Worm (Caenorhabditis elegans) whole organism, L3 larva: ENCODE data around the gene clec-39.

Experiments
- R02D3.7 ChIP-seq: fragments of 150-350 bp; optimal IDR thresholded peaks from 2 replicates; lab custom pipeline; 2014; ENCODE audit warnings: missing biosample characterization, missing genetic modification characterization
- ZK546.5 ChIP-seq: sonication (generic microtip); optimal IDR thresholded peaks from 2 replicates; lab custom pipeline; 2017; ENCODE audit warnings: missing biosample characterization, missing genetic modification characterization
- aly-2 ChIP-seq: fragments of 150-350 bp; optimal IDR thresholded peaks from 2 replicates; lab custom pipeline; 2014; ENCODE audit warnings: missing biosample characterization, missing genetic modification characterization
- ceh-16 ChIP-seq: sonication (generic microtip); optimal IDR thresholded peaks from 2 replicates; lab custom pipeline; 2017; ENCODE audit warnings: missing biosample characterization, missing genetic modification characterization
- ceh-28 ChIP-seq: fragments of 150-350 bp; optimal IDR thresholded peaks from 2 replicates; lab custom pipeline; 2014; ENCODE audit warnings: missing biosample characterization, missing genetic modification reagents, missing genetic modification characterization
- daf-12 ChIP-seq: fragments of 150-350 bp; optimal IDR thresholded peaks from 2 replicates; lab custom pipeline; 2014; ENCODE audit warnings: missing biosample characterization, missing genetic modification reagents, missing genetic modification characterization
- egl-27 ChIP-seq: sonication (generic microtip); optimal IDR thresholded peaks from 4 replicates; lab custom pipeline; 2017; ENCODE audit warnings: missing biosample characterization, missing genetic modification reagents, missing genetic modification characterization
- egl-5 ChIP-seq: fragments of 150-350 bp; optimal IDR thresholded peaks from 2 replicates; lab custom pipeline; 2017; ENCODE audit warnings: missing biosample characterization, missing genetic modification reagents, missing genetic modification characterization, inconsistent platforms
- elt-1 ChIP-seq: fragments of 150-350 bp; optimal IDR thresholded peaks from 2 replicates; lab custom pipeline; 2014; ENCODE audit warnings: missing biosample characterization, missing genetic modification characterization
- elt-2 ChIP-seq: sonication (generic microtip); optimal IDR thresholded peaks from 2 replicates; lab custom pipeline; 2016; ENCODE audit warnings: missing genetic modification reagents, mild to moderate bottlenecking, missing genetic modification characterization, missing compliant biosample characterization
- elt-3 ChIP-seq, 3 experiments: fragments of 150-350 bp in 1 of 3; sonication (generic microtip) in 2 of 3; optimal IDR thresholded peaks; 2 replicates in 2 of 3; 4 replicates in 1 of 3; lab custom pipeline; 2014 to 2017; ENCODE audit warnings: missing biosample characterization in 3 of 3, missing genetic modification characterization in 3 of 3
- fkh-10 ChIP-seq: sonication (generic microtip); optimal IDR thresholded peaks from 2 replicates; lab custom pipeline; 2017; ENCODE audit warnings: missing biosample characterization, missing genetic modification reagents, missing genetic modification characterization
- fos-1 ChIP-seq: fragments of 150-350 bp; optimal IDR thresholded peaks from 2 replicates; lab custom pipeline; 2014; ENCODE audit warnings: missing biosample characterization, missing genetic modification characterization
- hmg-11 ChIP-seq: sonication (generic microtip); optimal IDR thresholded peaks from 2 replicates; lab custom pipeline; 2016; ENCODE audit warnings: missing genetic modification characterization, missing compliant biosample characterization
- jun-1 ChIP-seq: fragments of 150-350 bp; optimal IDR thresholded peaks from 2 replicates; lab custom pipeline; 2014; ENCODE audit warnings: missing biosample characterization, missing genetic modification reagents, missing genetic modification characterization
- lin-15B ChIP-seq: fragments of 150-350 bp; optimal IDR thresholded peaks from 2 replicates; lab custom pipeline; 2014; ENCODE audit warnings: missing biosample characterization, missing genetic modification characterization
- lin-39 ChIP-seq: fragments of 150-350 bp; optimal IDR thresholded peaks from 2 replicates; lab custom pipeline; 2018; ENCODE audit warnings: missing biosample characterization, missing genetic modification reagents, missing genetic modification characterization
- lsy-12 ChIP-seq: sonication (generic microtip); optimal IDR thresholded peaks from 2 replicates; lab custom pipeline; 2016; ENCODE audit warnings: mild to moderate bottlenecking, missing genetic modification characterization, missing compliant biosample characterization
- mdl-1 ChIP-seq: fragments of 150-350 bp; optimal IDR thresholded peaks from 2 replicates; lab custom pipeline; 2014; ENCODE audit warnings: missing biosample characterization, missing genetic modification characterization
- mml-1 ChIP-seq: fragments of 150-350 bp; sonication (generic microtip); optimal IDR thresholded peaks from 3 replicates; lab custom pipeline; 2014; ENCODE audit warnings: missing biosample characterization, missing genetic modification characterization
- nfya-1 ChIP-seq: sonication (generic microtip); optimal IDR thresholded peaks from 2 replicates; lab custom pipeline; 2017; ENCODE audit warnings: missing genetic modification characterization, mild to moderate bottlenecking, missing compliant biosample characterization, antibody characterized with exemption, moderate library complexity; ENCODE audit not compliant: insufficient read depth
- nhr-11 ChIP-seq: fragments of 150-350 bp; optimal IDR thresholded peaks from 2 replicates; lab custom pipeline; 2014; ENCODE audit warnings: missing biosample characterization, missing genetic modification characterization
- nhr-12 ChIP-seq: fragments of 150-350 bp; optimal IDR thresholded peaks from 2 replicates; lab custom pipeline; 2014; ENCODE audit warnings: missing biosample characterization, missing genetic modification characterization
- nhr-23 ChIP-seq: fragments of 150-350 bp; optimal IDR thresholded peaks from 2 replicates; lab custom pipeline; 2014; ENCODE audit warnings: missing biosample characterization, missing genetic modification reagents, missing genetic modification characterization
- nhr-237 ChIP-seq: fragments of 150-350 bp; optimal IDR thresholded peaks from 2 replicates; lab custom pipeline; 2014; ENCODE audit warnings: missing biosample characterization, missing genetic modification characterization
- nhr-25 ChIP-seq: sonication (generic microtip); optimal IDR thresholded peaks from 2 replicates; lab custom pipeline; 2017; ENCODE audit warnings: missing biosample characterization, missing genetic modification characterization
- nhr-43 ChIP-seq: sonication (generic microtip); optimal IDR thresholded peaks from 2 replicates; lab custom pipeline; 2016; ENCODE audit warnings: mild to moderate bottlenecking, missing genetic modification characterization, missing compliant biosample characterization; ENCODE audit not compliant: poor library complexity, severe bottlenecking
- nhr-77 ChIP-seq: fragments of 150-350 bp; optimal IDR thresholded peaks from 2 replicates; lab custom pipeline; 2014; ENCODE audit warnings: missing biosample characterization, missing genetic modification characterization
- skn-1 ChIP-seq: fragments of 150-350 bp; optimal IDR thresholded peaks from 2 replicates; lab custom pipeline; 2014; ENCODE audit warnings: missing biosample characterization, missing genetic modification characterization
- snpc-4 ChIP-seq: fragments of 150-350 bp; optimal IDR thresholded peaks from 2 replicates; lab custom pipeline; 2014; ENCODE audit warnings: missing biosample characterization, missing genetic modification characterization
- tbx-2 ChIP-seq: sonication (generic microtip); optimal IDR thresholded peaks from 2 replicates; lab custom pipeline; 2016; ENCODE audit warnings: mild to moderate bottlenecking, missing genetic modification characterization, missing compliant biosample characterization
- unc-39 ChIP-seq: sonication (generic microtip); optimal IDR thresholded peaks from 4 replicates; lab custom pipeline; 2017; ENCODE audit warnings: missing biosample characterization, missing genetic modification characterization
- unc-62 ChIP-seq: fragments of 150-350 bp; sonication (generic microtip); optimal IDR thresholded peaks from 4 replicates; lab custom pipeline; 2014; ENCODE audit warnings: missing biosample characterization, missing genetic modification reagents, missing genetic modification characterization
- zag-1 ChIP-seq: fragments of 150-350 bp; optimal IDR thresholded peaks from 2 replicates; lab custom pipeline; 2014; ENCODE audit warnings: missing biosample characterization, missing genetic modification characterization
- ztf-11 ChIP-seq: fragments of 150-350 bp; optimal IDR thresholded peaks from 2 replicates; lab custom pipeline; 2014; ENCODE audit warnings: missing biosample characterization, missing genetic modification characterization
- ztf-4 ChIP-seq: fragments of 150-350 bp; optimal IDR thresholded peaks from 2 replicates; lab custom pipeline; 2014; ENCODE audit warnings: missing biosample characterization, missing genetic modification characterization

The clec-39 gene

ce11 chrV:16739100-16739499, at the start of gene clec-39, which contains the start of gene clec-29:
TSS of gene clec-39 (plus strand) at chrV:16739268.
TSS of gene clec-29 (minus strand) at chrV:16739200.
- TF ChIP-seq nfya-1 (tag; lab: Kevin White, UChicago): no peak
- no peak for TF ChIP-seq daf-12
- no peak for TF ChIP-seq elt-2 (tag; lab: Kevin White, UChicago)
- no peak for TF ChIP-seq R02D3.7 (tag; lab: Kevin White, UChicago)

ce11 chrV:16692988-16693387, 46.1 kb upstream of the clec-39 start:
- TF ChIP-seq nhr-11 (tag; lab: Kevin White, UChicago) (no peak), mdl-1 (tag; lab: Kevin White, UChicago) (no peak), unc-39 (tag; lab: Kevin White, UChicago) (no peak), nhr-77 (tag; lab: Kevin White, UChicago) (no peak), egl-5 (tag; lab: Kevin White, UChicago) (no peak), fkh-10 (GFP tag; lab: Kevin White, UChicago) (no peak), nhr-12 (tag; lab: Kevin White, UChicago) (no peak), nhr-43 (tag; lab: Kevin White, UChicago) (no peak), nhr-23 (tag; lab: Kevin White, UChicago) (no peak), jun-1 (no peak)

DNA sequence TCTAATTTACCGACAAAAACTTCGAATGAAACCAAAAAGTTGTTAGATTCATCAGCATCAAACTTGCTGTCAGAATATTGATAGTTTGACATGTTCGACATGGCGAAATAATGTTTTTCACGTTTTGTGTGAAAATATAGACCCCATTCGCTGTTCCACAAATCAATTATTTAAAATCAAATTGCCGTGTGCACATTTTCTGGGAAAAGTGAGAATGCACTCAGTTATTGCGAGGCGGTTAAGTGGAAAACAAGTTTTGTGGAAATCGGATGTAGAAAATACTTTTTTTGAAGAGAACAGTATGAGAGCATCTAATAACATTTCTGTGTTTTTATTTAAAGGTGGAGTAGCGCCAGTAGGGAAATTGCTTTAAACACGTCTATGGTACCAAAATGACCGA, 45.3 kb upstream of the clec-39 start, which contains the start of gene srw-42:
Gene srw-42 (minus strand): TSS at position 101 of the 400 bp plus-strand sequence.
- TF ChIP-seq nhr-11 (tag; lab: Kevin White, UChicago): no peak
- no peak for TF ChIP-seq ceh-16 (tag; lab: Kevin White, UChicago)
- no peak for TF ChIP-seq nfya-1 (tag; lab: Kevin White, UChicago)
- no peak for TF ChIP-seq ztf-11 (tag; lab: Kevin White, UChicago)
- no peak for TF ChIP-seq jun-1
- no peak for TF ChIP-seq lsy-12
- no peak for TF ChIP-seq elt-3 (tag; optimal IDR thresholded peaks at IDR 0.05; lab: Kevin White, UChicago)
- no peak for TF ChIP-seq lin-39
- TF ChIP-seq elt-1: no peak
- no peak for TF ChIP-seq ztf-4
- TF ChIP-seq mml-1 (tag; lab: Kevin White, UChicago): no peak
- no peak for TF ChIP-seq nhr-237 (tag; lab: Kevin White, UChicago)
- no peak for TF ChIP-seq tbx-2 (tag; lab: Kevin White, UChicago)

ce11 chrV:16694538-16694937, 44.5 kb upstream of the clec-39 start, which contains the start of gene srz-101:
TSS of gene srz-101 (plus strand) at chrV:16694838.
- TF ChIP-seq ZK546.5 (tag; lab: Kevin White, UChicago) (no peak), mml-1 (tag; lab: Kevin White, UChicago) (no peak), ceh-16 (tag; lab: Kevin White, UChicago) (no peak), nhr-23 (tag; lab: Kevin White, UChicago) (no peak), nhr-25 (no peak), fos-1 (tag; lab: Kevin White, UChicago) (no peak), egl-5 (tag; lab: Kevin White, UChicago) (no peak), ceh-28 (no peak), skn-1 (tag; lab: Kevin White, UChicago) (no peak), snpc-4 (tag; lab: Kevin White, UChicago) (no peak), aly-2 (tag; lab: Kevin White, UChicago) (no peak), fkh-10 (GFP tag; lab: Kevin White, UChicago) (no peak), unc-62 (no peak), lin-39 (no peak), lsy-12 (no peak), elt-2 (tag; lab: Kevin White, UChicago) (no peak), ztf-4 (no peak), zag-1 (no peak)

ce11 chrV:16695499-16695898, 43.6 kb upstream of the clec-39 start:
- TF ChIP-seq egl-27 (tag; lab: Kevin White, UChicago) (no peak), hmg-11 (tag; lab: Kevin White, UChicago) (no peak), nhr-237 (tag; lab: Kevin White, UChicago) (no peak), unc-39 (tag; lab: Kevin White, UChicago) (no peak), zag-1 (no peak), lin-15B (tag; lab: Kevin White, UChicago) (no peak)
